Worm (Caenorhabditis elegans): ENCODE measurements around the gene F29G9.1.

The F29G9.1 gene

ce11 chrV:6043275-6044271, 4.7 kb downstream of the F29G9.1 start, which contains the start of gene cpi-2:
Gene cpi-2 (plus strand): TSS chrV:6044062.
- TF ChIP-seq lin-13 (tag; optimal IDR thresholded peaks at IDR 0.05) (no peak), unc-120 (tag; optimal IDR thresholded peaks at IDR 0.05; ENCODE audit: poor library complexity, severe bottlenecking) (peak; percentile 50), pha-4 (tag; optimal IDR thresholded peaks at IDR 0.05) (peak; percentile 71), ceh-83 (GFP tag; optimal IDR thresholded peaks at IDR 0.05) (no peak), ceh-43 (GFP tag; optimal IDR thresholded peaks at IDR 0.05) (no peak), hlh-1 (tag; optimal IDR thresholded peaks at IDR 0.05) (no peak), nhr-237 (tag; optimal IDR thresholded peaks at IDR 0.05) (no peak), mep-1 (tag; optimal IDR thresholded peaks at IDR 0.05) (peak; percentile 8), ham-2 (GFP tag; optimal IDR thresholded peaks at IDR 0.05) (no peak), mab-5 (tag; optimal IDR thresholded peaks at IDR 0.05) (no peak), blmp-1 (tag; optimal IDR thresholded peaks at IDR 0.05) (no peak), ztf-11 (tag; optimal IDR thresholded peaks at IDR 0.05) (no peak), sem-2 (GFP tag; optimal IDR thresholded peaks at IDR 0.05) (no peak), nhr-76 (tag; optimal IDR thresholded peaks at IDR 0.05) (no peak), bed-3 (GFP tag; optimal IDR thresholded peaks at IDR 0.05) (no peak), ces-1 (GFP tag; optimal IDR thresholded peaks at IDR 0.05) (peak; percentile 24), ceh-39 (tag; optimal IDR thresholded peaks at IDR 0.05) (peak; percentile 65), nhr-12 (tag; optimal IDR thresholded peaks at IDR 0.05) (no peak)

- no peak for TF ChIP-seq ceh-39 (tag; optimal IDR thresholded peaks at IDR 0.05)
Observed at ce11 chrV:6044448-6044847, 5.5 kb downstream of the F29G9.1 start.

- TF ChIP-seq snpc-4 (tag; optimal IDR thresholded peaks at IDR 0.05): no peak
- TF ChIP-seq M03D4.4 (tag; optimal IDR thresholded peaks at IDR 0.05): no peak
- TF ChIP-seq nhr-28 (tag; optimal IDR thresholded peaks at IDR 0.05): no peak
- TF ChIP-seq nhr-2 (tag; optimal IDR thresholded peaks at IDR 0.05): no peak
- no peak for TF ChIP-seq ceh-39 (tag; optimal IDR thresholded peaks at IDR 0.05)
- TF ChIP-seq nhr-76 (tag; optimal IDR thresholded peaks at IDR 0.05): no peak
- no peak for TF ChIP-seq elt-3 (tag; optimal IDR thresholded peaks at IDR 0.05)
- no peak for TF ChIP-seq unc-39 (tag; optimal IDR thresholded peaks at IDR 0.05)
- no peak for TF ChIP-seq ham-2 (GFP tag; optimal IDR thresholded peaks at IDR 0.05)
- no peak for TF ChIP-seq blmp-1 (tag; optimal IDR thresholded peaks at IDR 0.05)
- TF ChIP-seq lin-13 (tag; optimal IDR thresholded peaks at IDR 0.05): no peak
- TF ChIP-seq lsy-2 (tag; optimal IDR thresholded peaks at IDR 0.05): no peak
- no peak for TF ChIP-seq ces-1 (GFP tag; optimal IDR thresholded peaks at IDR 0.05)
- TF ChIP-seq unc-62 (GFP tag; optimal IDR thresholded peaks at IDR 0.05): no peak
- no peak for TF ChIP-seq ceh-83 (GFP tag; optimal IDR thresholded peaks at IDR 0.05)
Observed at ce11 chrV:6044853-6045594, 6.1 kb downstream of the F29G9.1 start, which contains the start of gene R01B10.3. Gene R01B10.3 (minus strand): TSS chrV:6045129.

ce11 chrV:6047818-6048217, 8.9 kb downstream of the F29G9.1 start, which contains the start of gene pgap-3:
Gene pgap-3 (minus strand): TSS chrV:6047918.
- TF ChIP-seq nhr-237 (tag; optimal IDR thresholded peaks at IDR 0.05) (no peak), lin-32 (GFP tag; optimal IDR thresholded peaks at IDR 0.05) (no peak), drap-1 (GFP tag; optimal IDR thresholded peaks at IDR 0.05) (no peak), nhr-12 (tag; optimal IDR thresholded peaks at IDR 0.05) (no peak), elt-1 (tag; optimal IDR thresholded peaks at IDR 0.05; ENCODE audit: borderline replicate concordance, insufficient read depth) (no peak), ceh-43 (GFP tag; optimal IDR thresholded peaks at IDR 0.05) (no peak), nhr-28 (tag; optimal IDR thresholded peaks at IDR 0.05) (no peak), snpc-4 (tag; optimal IDR thresholded peaks at IDR 0.05) (no peak), mls-2 (tag; optimal IDR thresholded peaks at IDR 0.05) (no peak), pha-4 (tag; optimal IDR thresholded peaks at IDR 0.05) (no peak), flh-1 (GFP tag; optimal IDR thresholded peaks at IDR 0.05) (no peak), nhr-76 (tag; optimal IDR thresholded peaks at IDR 0.05) (no peak), ceh-39 (tag; optimal IDR thresholded peaks at IDR 0.05) (no peak), ces-1 (GFP tag; optimal IDR thresholded peaks at IDR 0.05) (no peak), zip-8 (tag; optimal IDR thresholded peaks at IDR 0.05) (no peak), mep-1 (tag; optimal IDR thresholded peaks at IDR 0.05) (no peak), bed-3 (GFP tag; optimal IDR thresholded peaks at IDR 0.05) (no peak), ztf-11 (tag; optimal IDR thresholded peaks at IDR 0.05) (no peak), lin-13 (tag; optimal IDR thresholded peaks at IDR 0.05) (no peak)
